Worm (Caenorhabditis elegans): Measurements from ENCODE around the gene copg-1.

The copg-1 gene

DNA sequence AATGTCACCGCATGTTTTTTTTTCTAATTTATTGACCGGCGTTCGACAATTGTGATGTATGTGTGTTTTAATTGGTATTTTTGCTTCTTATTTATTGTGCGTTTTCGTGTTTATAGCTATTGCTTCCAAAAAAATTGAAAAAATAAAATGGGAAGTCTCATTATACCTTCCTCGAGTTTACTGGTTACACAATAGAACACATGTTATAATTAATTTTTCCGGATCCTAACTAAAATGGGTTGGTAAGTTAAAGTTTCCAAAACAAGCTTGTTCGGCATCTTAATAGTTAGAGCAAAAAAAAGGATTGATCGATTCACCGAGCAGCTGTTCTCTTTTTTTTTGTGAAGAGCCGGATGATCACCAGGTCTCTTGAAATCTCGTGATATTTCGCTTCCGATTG is 3.7 kb downstream of the copg-1 start, which contains the start of gene ttr-54:
Gene ttr-54, plus strand, starts transcription at position 301 of the 400 bp plus-strand sequence.
- TF ChIP-seq ceh-27 (GFP tag; optimal IDR thresholded peaks at IDR 0.05) (no peak), zfh-2 (GFP tag; conservative IDR thresholded peaks at IDR 0.05) (no peak), nhr-90 (tag; optimal IDR thresholded peaks at IDR 0.05) (no peak), egl-18 (GFP tag; IDR thresholded peaks at IDR 0.05) (no peak), hmg-20 (GFP tag; IDR thresholded peaks at IDR 0.05) (no peak), madf-6 (GFP tag; IDR thresholded peaks at IDR 0.05) (peak; percentile 48; the same call in 1 of the 2 replicates)

DNA sequence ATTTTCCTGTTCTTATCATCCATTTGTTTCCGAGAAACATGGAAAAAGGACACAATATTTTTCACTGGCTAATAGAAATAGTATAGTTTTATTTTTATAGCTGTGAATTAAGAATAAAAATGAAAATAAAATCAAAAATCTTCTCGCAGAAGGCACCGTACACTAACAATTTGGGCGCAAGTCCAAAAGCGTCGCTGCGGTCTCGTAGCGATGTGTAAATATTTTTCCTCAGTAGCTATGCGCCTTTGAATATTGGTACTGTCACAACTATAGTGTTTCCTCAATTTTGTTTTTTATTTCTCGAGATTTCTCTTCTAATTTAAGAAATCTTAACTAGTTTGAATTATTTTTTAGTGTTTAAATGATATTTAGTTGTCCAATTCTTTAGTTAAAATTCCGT is 5.3 kb downstream of the copg-1 start:
- TF ChIP-seq mes-4 (tag; optimal IDR thresholded peaks at IDR 0.05), result no peak
- TF ChIP-seq ZK185.1 (tag; optimal IDR thresholded peaks at IDR 0.05; ENCODE audit: poor library complexity, severe bottlenecking), result no peak
- no peak for TF ChIP-seq aptf-2 (GFP tag; conservative IDR thresholded peaks at IDR 0.05)
- TF ChIP-seq madf-6 (GFP tag; IDR thresholded peaks at IDR 0.05), result peak; percentile 90
- TF ChIP-seq pbrm-1 (GFP tag; IDR thresholded peaks at IDR 0.05), result peak; percentile 42; the same call in 1 of the 2 replicates
- TF ChIP-seq F22D6.2 (tag; optimal IDR thresholded peaks at IDR 0.05), result no peak
- no peak for TF ChIP-seq aptf-3 (GFP tag; IDR thresholded peaks at IDR 0.05)
- no peak for TF ChIP-seq K11D2.4 (GFP tag; IDR thresholded peaks at IDR 0.05)
- no peak for TF ChIP-seq C17E4.6 (GFP tag; IDR thresholded peaks at IDR 0.05)
- peak; percentile 10 for TF ChIP-seq lin-54 (GFP tag; optimal IDR thresholded peaks at IDR 0.05)
- peak; percentile 78 for TF ChIP-seq madf-8 (GFP tag; conservative IDR thresholded peaks at IDR 0.05)
- no peak for TF ChIP-seq mcd-1 (GFP tag; IDR thresholded peaks at IDR 0.05)
- no peak for TF ChIP-seq B0035.1 (tag; optimal IDR thresholded peaks at IDR 0.05)
- no peak for TF ChIP-seq snpc-4 (GFP tag; optimal IDR thresholded peaks at IDR 0.05)
- peak in 1 of 4 experiments; percentile 24 for TF ChIP-seq snpc-4 (tag; optimal IDR thresholded peaks at IDR 0.05)
- TF ChIP-seq xnd-1 (tag; optimal IDR thresholded peaks at IDR 0.05), result peak; percentile 80
- no peak for TF ChIP-seq nhr-80 (tag; optimal IDR thresholded peaks at IDR 0.05)
- no peak for TF ChIP-seq B0019.2 (GFP tag; conservative IDR thresholded peaks at IDR 0.05)
- TF ChIP-seq nhr-90 (tag; optimal IDR thresholded peaks at IDR 0.05), result no peak
- no peak for TF ChIP-seq ekl-4 (GFP tag; IDR thresholded peaks at IDR 0.05)
- TF ChIP-seq egl-44 (GFP tag; IDR thresholded peaks at IDR 0.05), result no peak
- TF ChIP-seq ceh-79 (tag; optimal IDR thresholded peaks at IDR 0.05), result no peak
- no peak for TF ChIP-seq lin-40 (tag; optimal IDR thresholded peaks at IDR 0.05)
- TF ChIP-seq ztf-28 (GFP tag; IDR thresholded peaks at IDR 0.05), result no peak
- no peak for TF ChIP-seq mel-28 (tag; optimal IDR thresholded peaks at IDR 0.05; ENCODE audit: borderline replicate concordance)
- TF ChIP-seq T07F8.4 (tag; optimal IDR thresholded peaks at IDR 0.05), result no peak
- TF ChIP-seq chd-7 (tag; optimal IDR thresholded peaks at IDR 0.05), result no peak
- TF ChIP-seq F10E7.11 (tag; optimal IDR thresholded peaks at IDR 0.05), result no peak
- no peak for TF ChIP-seq ceh-40 (GFP tag; IDR thresholded peaks at IDR 0.05)
- TF ChIP-seq mxl-1 (tag; optimal IDR thresholded peaks at IDR 0.05), result no peak
- TF ChIP-seq F57C9.4 (tag; optimal IDR thresholded peaks at IDR 0.05), result no peak
- TF ChIP-seq ztf-3 (GFP tag; optimal IDR thresholded peaks at IDR 0.05), result no peak
- TF ChIP-seq nfya-1 (tag; optimal IDR thresholded peaks at IDR 0.05; ENCODE audit: borderline replicate concordance, insufficient read depth), result no peak
- TF ChIP-seq snpc-1.3 (tag; optimal IDR thresholded peaks at IDR 0.05; ENCODE audit: insufficient read depth), result peak; percentile 6
- no peak for TF ChIP-seq ztf-26 (tag; optimal IDR thresholded peaks at IDR 0.05)
- TF ChIP-seq ztf-6 (GFP tag; IDR thresholded peaks at IDR 0.05), result no peak
- TF ChIP-seq F55B11.4 (tag; optimal IDR thresholded peaks at IDR 0.05; ENCODE audit: borderline replicate concordance, insufficient read depth), result no peak
- no peak for TF ChIP-seq tbx-9 (tag; optimal IDR thresholded peaks at IDR 0.05; ENCODE audit: borderline replicate concordance)
- TF ChIP-seq nfyb-1 (GFP tag; IDR thresholded peaks at IDR 0.05), result no peak
- no peak for TF ChIP-seq atf-7 (tag; optimal IDR thresholded peaks at IDR 0.05)
- no peak for TF ChIP-seq dpff-1 (tag; optimal IDR thresholded peaks at IDR 0.05)
- no peak for TF ChIP-seq Y56A3A.18 (GFP tag; IDR thresholded peaks at IDR 0.05)
- TF ChIP-seq rec-8 (tag; optimal IDR thresholded peaks at IDR 0.05), result no peak
